Worm (Caenorhabditis elegans): ENCODE data around the gene oxy-4.

The oxy-4 gene

DNA sequence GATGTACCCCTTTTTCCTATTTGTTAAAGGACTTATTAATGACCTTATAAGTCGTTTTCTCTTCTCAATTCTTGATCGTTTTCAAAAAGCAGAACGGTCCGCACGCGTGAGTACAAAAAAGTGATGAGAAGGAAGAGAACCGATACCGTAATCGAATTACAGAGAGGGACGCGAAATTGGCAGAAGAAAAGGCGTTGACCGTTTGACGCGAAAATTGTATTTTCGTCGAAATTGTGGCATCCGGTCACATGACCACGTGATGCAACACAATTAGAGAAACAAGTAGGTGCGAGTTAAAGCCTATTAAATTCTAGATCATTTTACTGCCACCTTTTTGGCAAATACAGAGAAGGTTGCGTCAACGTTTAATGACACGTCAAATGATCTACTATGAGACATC is 14.4 kb downstream of the oxy-4 start:
- TF ChIP-seq dpl-1 (GFP tag; optimal IDR thresholded peaks at IDR 0.05) (no peak), ctbp-1 (GFP tag; IDR thresholded peaks at IDR 0.05) (no peak), tag-97 (GFP tag; IDR thresholded peaks at IDR 0.05) (no peak), nhr-10 (tag; optimal IDR thresholded peaks at IDR 0.05) (no peak), ceh-32 (tag; optimal IDR thresholded peaks at IDR 0.05; ENCODE audit: poor library complexity) (no peak)

ce11 chrIII:5143520-5143919 is 15.1 kb downstream of the oxy-4 start:
- TF ChIP-seq unc-62 (GFP tag; optimal IDR thresholded peaks at IDR 0.05 in 1 of 2) (peak in 1 of 2 experiments; percentile 58), unc-62 (tag; optimal IDR thresholded peaks at IDR 0.05) (no peak), zfp-3 (GFP tag; conservative IDR thresholded peaks at IDR 0.05) (no peak)

DNA sequence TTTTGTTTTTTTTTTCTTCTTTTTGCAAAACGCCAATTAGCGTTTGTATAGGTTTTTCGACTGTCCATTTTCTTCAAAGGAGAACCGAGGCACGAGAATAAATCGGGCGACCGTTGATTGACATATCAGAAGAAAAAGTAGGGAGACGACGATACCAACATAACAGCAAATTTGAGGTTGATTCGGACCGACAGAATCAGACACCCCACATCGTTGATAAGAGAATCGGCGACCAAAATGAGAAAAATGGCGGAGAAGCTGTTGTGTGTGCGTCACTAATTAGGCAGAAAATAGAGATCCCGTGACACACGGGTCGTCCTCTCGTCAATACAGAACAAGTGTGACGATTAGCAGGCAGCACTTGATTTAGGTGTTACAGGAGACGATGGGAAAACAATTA is 16.6 kb downstream of the oxy-4 start:
- 0 out of 2 replicates have a peak, but pooled peaks have one; percentile 20 for TF ChIP-seq tra-1 (GFP tag; IDR thresholded peaks at IDR 0.05)
- no peak for TF ChIP-seq lim-7 (GFP tag; IDR thresholded peaks at IDR 0.05)
- peak; percentile 18 for TF ChIP-seq hlh-11 (tag; optimal IDR thresholded peaks at IDR 0.05)
- TF ChIP-seq unc-62 (GFP tag; optimal IDR thresholded peaks at IDR 0.05 in 1 of 2): peak in 1 of 2 experiments; percentile 52
- TF ChIP-seq unc-62 (tag; optimal IDR thresholded peaks at IDR 0.05): no peak
- peak; percentile 34; the same call in 1 of the 2 replicates for TF ChIP-seq dmd-6 (GFP tag; IDR thresholded peaks at IDR 0.05)
- TF ChIP-seq snpc-4 (tag; optimal IDR thresholded peaks at IDR 0.05): no peak
- no peak for TF ChIP-seq Y48G9A.11 (GFP tag; IDR thresholded peaks at IDR 0.05)

ce11 chrIII:5140559-5140958 is 18.0 kb downstream of the oxy-4 start:
- TF ChIP-seq hlh-11 (tag; optimal IDR thresholded peaks at IDR 0.05) (peak; percentile 65), mxl-3 (GFP tag; optimal IDR thresholded peaks at IDR 0.05) (peak; percentile 58), dmd-9 (GFP tag; IDR thresholded peaks at IDR 0.05) (no peak), aha-1 (tag) (peak; percentile 89), R02D3.7 (tag; optimal IDR thresholded peaks at IDR 0.05) (no peak), aly-2 (tag; optimal IDR thresholded peaks at IDR 0.05) (no peak), set-16 (GFP tag; IDR thresholded peaks at IDR 0.05) (no peak), mep-1 (tag; optimal IDR thresholded peaks at IDR 0.05) (no peak), ceh-28 (tag; optimal IDR thresholded peaks at IDR 0.05) (no peak), lin-13 (GFP tag; optimal IDR thresholded peaks at IDR 0.05) (no peak), unc-62 (GFP tag; optimal IDR thresholded peaks at IDR 0.05 in 1 of 2) (peak in 1 of 2 experiments; percentile 5), unc-62 (tag; optimal IDR thresholded peaks at IDR 0.05) (no peak), daf-16 (GFP tag; optimal IDR thresholded peaks at IDR 0.05) (peak in 1 of 2 experiments; percentile 80), daf-16 (tag; optimal IDR thresholded peaks at IDR 0.05) (peak; percentile 70), lsy-2 (tag; optimal IDR thresholded peaks at IDR 0.05) (peak in 1 of 2 experiments; percentile 52), F10B5.3 (tag; optimal IDR thresholded peaks at IDR 0.05) (no peak), Y105C5A.15 (GFP tag; IDR thresholded peaks at IDR 0.05) (no peak), nhr-28 (tag; optimal IDR thresholded peaks at IDR 0.05) (peak; percentile 30), dmd-6 (GFP tag; IDR thresholded peaks at IDR 0.05) (peak; percentile 34; the same call in 1 of the 2 replicates), mes-2 (tag; optimal IDR thresholded peaks at IDR 0.05; ENCODE audit: poor library complexity, severe bottlenecking) (peak; percentile 15), nhr-11 (tag; optimal IDR thresholded peaks at IDR 0.05) (no peak), hlh-30 (tag; optimal IDR thresholded peaks at IDR 0.05; ENCODE audit: insufficient read depth) (peak; percentile 25), zfp-2 (tag; optimal IDR thresholded peaks at IDR 0.05) (no peak), mdl-1 (tag; optimal IDR thresholded peaks at IDR 0.05) (no peak)

- TF ChIP-seq aly-2 (tag; optimal IDR thresholded peaks at IDR 0.05): no peak
- TF ChIP-seq snpc-4 (tag; optimal IDR thresholded peaks at IDR 0.05): no peak
- no peak for TF ChIP-seq ZK337.2 (GFP tag; IDR thresholded peaks at IDR 0.05)
- TF ChIP-seq lir-3 (tag; optimal IDR thresholded peaks at IDR 0.05): no peak
- TF ChIP-seq ces-1 (GFP tag; optimal IDR thresholded peaks at IDR 0.05): no peak
- no peak for TF ChIP-seq mxl-3 (GFP tag; optimal IDR thresholded peaks at IDR 0.05)
- TF ChIP-seq Y48G9A.11 (GFP tag; IDR thresholded peaks at IDR 0.05): no peak
- no peak for TF ChIP-seq dmd-8 (GFP tag; IDR thresholded peaks at IDR 0.05)
- no peak for TF ChIP-seq F26F4.8 (GFP tag; conservative IDR thresholded peaks at IDR 0.05)
- no peak for TF ChIP-seq zip-2 (tag; optimal IDR thresholded peaks at IDR 0.05)
- TF ChIP-seq ZK546.5 (tag; optimal IDR thresholded peaks at IDR 0.05): no peak
- TF ChIP-seq spr-1 (tag; optimal IDR thresholded peaks at IDR 0.05): no peak
Observed at ce11 chrIII:5139768-5140167, 18.8 kb downstream of the oxy-4 start.

Measured in whole organism, L4 larva.